Worm (Caenorhabditis elegans) whole organism, L2 larva: ENCODE measurements around the gene R10F2.6.

Experiments used
- C34F6.9 ChIP-seq: fragments of 150-350 bp; optimal IDR thresholded peaks from 2 replicates; lab custom pipeline; 2014; ENCODE audit warnings: missing biosample characterization, missing genetic modification characterization
- R02D3.7 ChIP-seq: fragments of 150-350 bp; optimal IDR thresholded peaks from 2 replicates; lab custom pipeline; 2014; ENCODE audit warnings: missing biosample characterization, missing genetic modification characterization
- Y55F3AM.14 ChIP-seq: fragments of 200-800 bp; sonication (Bioruptor generic); optimal IDR thresholded peaks from 2 replicates; lab custom pipeline; 2018; ENCODE audit warnings: mild to moderate bottlenecking, missing genetic modification characterization, missing compliant biosample characterization
- ZK546.5 ChIP-seq: sonication (generic microtip); optimal IDR thresholded peaks from 2 replicates; lab custom pipeline; 2017; ENCODE audit warnings: missing biosample characterization, missing genetic modification characterization
- alr-1 ChIP-seq: fragments of 150-350 bp; optimal IDR thresholded peaks from 2 replicates; lab custom pipeline; 2014; ENCODE audit warnings: missing biosample characterization, missing genetic modification characterization
- aly-2 ChIP-seq: fragments of 150-350 bp; optimal IDR thresholded peaks from 2 replicates; lab custom pipeline; 2014; ENCODE audit warnings: missing biosample characterization, missing genetic modification characterization
- ama-1 ChIP-seq: fragments of 150-350 bp; optimal IDR thresholded peaks from 2 replicates; lab custom pipeline; 2018; ENCODE audit warnings: inconsistent platforms
- blmp-1 ChIP-seq: sonication (generic microtip); optimal IDR thresholded peaks from 2 replicates; lab custom pipeline; 2017; ENCODE audit warnings: missing genetic modification characterization, mild to moderate bottlenecking, missing compliant biosample characterization, antibody characterized with exemption, moderate library complexity; ENCODE audit not compliant: insufficient read depth
- ceh-16 ChIP-seq: fragments of 150-350 bp; optimal IDR thresholded peaks from 2 replicates; lab custom pipeline; 2014; ENCODE audit warnings: missing biosample characterization, missing genetic modification characterization
- ceh-82 ChIP-seq: fragments of 150-350 bp; optimal IDR thresholded peaks from 2 replicates; lab custom pipeline; 2014; ENCODE audit warnings: missing biosample characterization, missing genetic modification characterization
- crh-2 ChIP-seq: sonication (generic microtip); optimal IDR thresholded peaks from 2 replicates; lab custom pipeline; 2017; ENCODE audit warnings: missing biosample characterization, missing genetic modification characterization
- dmd-4 ChIP-seq: sonication (generic microtip); optimal IDR thresholded peaks from 2 replicates; lab custom pipeline; 2017; ENCODE audit warnings: missing biosample characterization, missing genetic modification characterization
- elt-1 ChIP-seq: fragments of 150-350 bp; optimal IDR thresholded peaks from 2 replicates; lab custom pipeline; 2014; ENCODE audit warnings: missing biosample characterization, missing genetic modification characterization
- elt-3 ChIP-seq: sonication (generic microtip); optimal IDR thresholded peaks from 2 replicates; lab custom pipeline; 2017; ENCODE audit warnings: missing biosample characterization, missing genetic modification characterization
- fos-1 ChIP-seq: fragments of 150-350 bp; optimal IDR thresholded peaks from 2 replicates; lab custom pipeline; 2014; ENCODE audit warnings: missing biosample characterization, missing genetic modification characterization
- gmeb-1 ChIP-seq: fragments of 150-350 bp; optimal IDR thresholded peaks from 2 replicates; lab custom pipeline; 2014; ENCODE audit warnings: missing biosample characterization, missing genetic modification characterization
- lin-13 ChIP-seq: fragments of 150-350 bp; optimal IDR thresholded peaks from 2 replicates; lab custom pipeline; 2014; ENCODE audit warnings: missing biosample characterization, missing genetic modification reagents, missing genetic modification characterization
- lin-39 ChIP-seq: fragments of 150-350 bp; optimal IDR thresholded peaks from 2 replicates; lab custom pipeline; 2014; ENCODE audit warnings: missing biosample characterization, missing genetic modification reagents, missing genetic modification characterization
- lsy-2 ChIP-seq, 2 experiments: fragments of 150-350 bp in 1 of 2; sonication (generic microtip) in 1 of 2; optimal IDR thresholded peaks; 2 replicates each; lab custom pipeline; 2014 to 2017; ENCODE audit warnings: missing biosample characterization in 2 of 2, missing genetic modification characterization in 2 of 2
- mab-5 ChIP-seq: fragments of 150-350 bp; optimal IDR thresholded peaks from 2 replicates; lab custom pipeline; 2014; ENCODE audit warnings: missing biosample characterization, missing genetic modification characterization
- mbf-1 ChIP-seq: sonication (generic microtip); optimal IDR thresholded peaks from 2 replicates; lab custom pipeline; 2017; ENCODE audit warnings: missing biosample characterization, missing genetic modification characterization
- mdl-1 ChIP-seq, 2 experiments: fragments of 150-350 bp in 1 of 2; sonication (generic microtip) in 1 of 2; optimal IDR thresholded peaks; 2 replicates each; lab custom pipeline; 2017; ENCODE audit warnings: missing biosample characterization in 2 of 2, missing genetic modification characterization in 2 of 2
- nhr-10 ChIP-seq: sonication (generic microtip); optimal IDR thresholded peaks from 2 replicates; lab custom pipeline; 2017; ENCODE audit warnings: missing biosample characterization, missing genetic modification characterization
- nhr-11 ChIP-seq: fragments of 150-350 bp; optimal IDR thresholded peaks from 2 replicates; lab custom pipeline; 2014; ENCODE audit warnings: missing biosample characterization, missing genetic modification characterization
- nhr-12 ChIP-seq: fragments of 150-350 bp; optimal IDR thresholded peaks from 2 replicates; lab custom pipeline; 2014; ENCODE audit warnings: missing biosample characterization, missing genetic modification characterization
- nhr-129 ChIP-seq: fragments of 150-350 bp; optimal IDR thresholded peaks from 2 replicates; lab custom pipeline; 2014; ENCODE audit warnings: missing biosample characterization, missing genetic modification characterization
- nhr-21 ChIP-seq: fragments of 150-350 bp; optimal IDR thresholded peaks from 2 replicates; lab custom pipeline; 2014; ENCODE audit warnings: missing biosample characterization, missing genetic modification characterization
- nhr-23 ChIP-seq: fragments of 150-350 bp; optimal IDR thresholded peaks from 2 replicates; lab custom pipeline; 2014; ENCODE audit warnings: missing biosample characterization, missing genetic modification reagents, missing genetic modification characterization
- nhr-237 ChIP-seq: fragments of 150-350 bp; optimal IDR thresholded peaks from 2 replicates; lab custom pipeline; 2014; ENCODE audit warnings: missing biosample characterization, missing genetic modification characterization
- nhr-25 ChIP-seq: fragments of 150-350 bp; sonication (generic microtip); optimal IDR thresholded peaks from 3 replicates; lab custom pipeline; 2014; ENCODE audit warnings: missing biosample characterization, missing genetic modification characterization
- nhr-77 ChIP-seq: fragments of 150-350 bp; optimal IDR thresholded peaks from 2 replicates; lab custom pipeline; 2014; ENCODE audit warnings: missing biosample characterization, missing genetic modification characterization
- peb-1 ChIP-seq: fragments of 150-350 bp; optimal IDR thresholded peaks from 2 replicates; lab custom pipeline; 2014; ENCODE audit warnings: missing biosample characterization, missing genetic modification characterization
- sem-4 ChIP-seq: fragments of 150-350 bp; optimal IDR thresholded peaks from 2 replicates; lab custom pipeline; 2014; ENCODE audit warnings: missing biosample characterization, missing genetic modification reagents, missing genetic modification characterization
- sma-9 ChIP-seq, 2 experiments: fragments of 150-350 bp in 1 of 2; sonication (generic microtip) in 1 of 2; optimal IDR thresholded peaks; 2 replicates each; lab custom pipeline; 2014 to 2016; ENCODE audit warnings: missing genetic modification characterization in 2 of 2, mild to moderate bottlenecking in 1 of 2, missing biosample characterization in 1 of 2, missing compliant biosample characterization in 1 of 2, missing genetic modification reagents in 1 of 2, moderate library complexity in 1 of 2
- unc-39 ChIP-seq: fragments of 150-350 bp; optimal IDR thresholded peaks from 2 replicates; lab custom pipeline; 2014; ENCODE audit warnings: missing biosample characterization, missing genetic modification characterization
- unc-55 ChIP-seq: fragments of 150-350 bp; sonication (generic microtip); optimal IDR thresholded peaks from 3 replicates; lab custom pipeline; 2014; ENCODE audit warnings: missing biosample characterization, missing genetic modification reagents, missing genetic modification characterization
- zag-1 ChIP-seq: fragments of 150-350 bp; optimal IDR thresholded peaks from 2 replicates; lab custom pipeline; 2014; ENCODE audit warnings: missing biosample characterization, missing genetic modification characterization
- ztf-1 ChIP-seq: fragments of 200-800 bp; sonication (Bioruptor generic); conservative IDR thresholded peaks from 2 replicates; pipeline ENCODE4 v1.3.6; 2022; ENCODE audit warnings: missing genetic modification characterization, missing compliant biosample characterization
- ztf-4 ChIP-seq: fragments of 150-350 bp; optimal IDR thresholded peaks from 2 replicates; lab custom pipeline; 2014; ENCODE audit warnings: missing biosample characterization, missing genetic modification characterization

The R10F2.6 gene

ce11 chrIII:2920866-2921265 is 23.0 kb downstream of the R10F2.6 start:
- TF ChIP-seq ztf-4 (tag; lab: Kevin White, UChicago) (no peak), mdl-1 (tag; optimal IDR thresholded peaks at IDR 0.05; lab: Kevin White, UChicago) (no peak), ceh-82 (tag; lab: Kevin White, UChicago) (no peak), Y55F3AM.14 (GFP tag; lab: Kevin White, UChicago) (no peak), alr-1 (tag; lab: Kevin White, UChicago) (no peak), mab-5 (no peak), elt-3 (no peak)

ce11 chrIII:2920281-2920680 is 23.6 kb downstream of the R10F2.6 start:
- TF ChIP-seq unc-55 (GFP tag; lab: Kevin White, UChicago) (no peak), nhr-129 (tag; lab: Kevin White, UChicago) (no peak), C34F6.9 (no peak), ztf-1 (no peak), nhr-25 (tag; lab: Kevin White, UChicago) (no peak), nhr-11 (tag; lab: Kevin White, UChicago) (no peak), gmeb-1 (no peak), ZK546.5 (tag; lab: Kevin White, UChicago) (no peak), nhr-77 (tag; lab: Kevin White, UChicago) (no peak), lsy-2 (tag; optimal IDR thresholded peaks at IDR 0.05; lab: Kevin White, UChicago) (no peak), nhr-23 (tag; lab: Kevin White, UChicago) (no peak), Y55F3AM.14 (GFP tag; lab: Kevin White, UChicago) (no peak), mab-5 (no peak), aly-2 (tag; lab: Kevin White, UChicago) (no peak)

- peak; percentile 65 for TF ChIP-seq mab-5
- no peak for TF ChIP-seq sma-9 (GFP tag; optimal IDR thresholded peaks at IDR 0.05; lab: Kevin White, UChicago)
- TF ChIP-seq sma-9 (tag; optimal IDR thresholded peaks at IDR 0.05; lab: Kevin White, UChicago), result no peak
Measured at ce11 chrIII:2918655-2919054, 25.2 kb downstream of the R10F2.6 start.

ce11 chrIII:2914029-2914428 is 29.9 kb downstream of the R10F2.6 start:
- TF ChIP-seq mdl-1 (tag; optimal IDR thresholded peaks at IDR 0.05; lab: Kevin White, UChicago) (no peak), nhr-237 (tag; lab: Kevin White, UChicago) (no peak), nhr-77 (tag; lab: Kevin White, UChicago) (no peak), elt-1 (tag; lab: Kevin White, UChicago) (no peak), fos-1 (tag; lab: Kevin White, UChicago) (no peak), gmeb-1 (no peak), ceh-82 (tag; lab: Kevin White, UChicago) (no peak), ama-1 (lab: Kevin White, UChicago) (no peak), nhr-10 (no peak), ztf-1 (no peak), sem-4 (tag; lab: Kevin White, UChicago) (peak; percentile 6), zag-1 (tag; lab: Kevin White, UChicago) (peak; percentile 29), unc-55 (GFP tag; lab: Kevin White, UChicago) (no peak), lsy-2 (tag; optimal IDR thresholded peaks at IDR 0.05; lab: Kevin White, UChicago) (peak in 1 of 2 experiments; percentile 25), lin-13 (GFP tag; lab: Kevin White, UChicago) (no peak), elt-3 (no peak), mbf-1 (tag; lab: Kevin White, UChicago) (no peak), crh-2 (tag; lab: Kevin White, UChicago) (no peak), alr-1 (tag; lab: Kevin White, UChicago) (no peak), lin-39 (no peak), blmp-1 (tag; lab: Kevin White, UChicago) (no peak)

- TF ChIP-seq blmp-1 (tag; lab: Kevin White, UChicago), result no peak
- TF ChIP-seq crh-2 (tag; lab: Kevin White, UChicago), result no peak
- no peak for TF ChIP-seq peb-1 (tag; lab: Kevin White, UChicago)
- TF ChIP-seq zag-1 (tag; lab: Kevin White, UChicago), result no peak
- no peak for TF ChIP-seq aly-2 (tag; lab: Kevin White, UChicago)
- no peak for TF ChIP-seq R02D3.7 (tag; lab: Kevin White, UChicago)
- TF ChIP-seq ceh-16, result no peak
- TF ChIP-seq nhr-21 (tag; lab: Kevin White, UChicago), result no peak
- no peak for TF ChIP-seq dmd-4 (tag; lab: Kevin White, UChicago)
- TF ChIP-seq nhr-12, result no peak
- TF ChIP-seq nhr-237 (tag; lab: Kevin White, UChicago), result no peak
- TF ChIP-seq nhr-10, result no peak
- TF ChIP-seq unc-39 (tag; lab: Kevin White, UChicago), result no peak
- TF ChIP-seq, all 48 proteins: peak for 0
Measured at ce11 chrIII:2912916-2913315, 31.0 kb downstream of the R10F2.6 start.
